Worm (Caenorhabditis elegans): Measurements from ENCODE around the gene nas-12.

DNA sequence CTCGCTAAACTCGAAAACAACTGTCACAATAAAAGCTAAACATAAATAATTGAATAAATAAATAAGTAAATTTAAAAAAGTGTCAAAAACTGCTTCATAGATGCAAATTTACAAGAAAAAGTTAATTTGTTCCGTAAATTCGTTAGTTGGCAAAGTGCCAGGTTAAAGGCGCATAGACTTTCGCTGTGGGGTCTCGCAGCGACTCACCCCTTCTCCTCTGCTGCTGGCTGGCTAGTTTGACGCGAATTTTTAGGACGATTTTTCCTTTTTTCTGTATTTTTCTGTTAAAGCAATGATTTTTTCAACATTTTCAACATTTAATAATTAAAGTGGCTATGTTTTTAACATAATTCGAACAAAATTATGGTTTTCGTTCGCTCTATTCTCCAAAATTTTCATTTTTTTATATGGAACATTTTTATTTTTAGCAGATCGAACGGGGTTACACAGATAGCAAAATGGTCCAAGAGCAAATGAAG lies 47.5 kb upstream of the nas-12 start, which contains the start of gene rack-1:
- TF ChIP-seq W03F9.2 (tag; optimal IDR thresholded peaks at IDR 0.05): peak; percentile 74
- TF ChIP-seq him-1 (tag; optimal IDR thresholded peaks at IDR 0.05): peak; percentile 8
- TF ChIP-seq dao-5 (tag; optimal IDR thresholded peaks at IDR 0.05): no peak
